Worm (Caenorhabditis elegans): ENCODE results near the gene T22G5.3.
A peak's percentile ranks its signal among the peaks of the same experiment; 100 is the strongest.

Gene T22G5.3

DNA sequence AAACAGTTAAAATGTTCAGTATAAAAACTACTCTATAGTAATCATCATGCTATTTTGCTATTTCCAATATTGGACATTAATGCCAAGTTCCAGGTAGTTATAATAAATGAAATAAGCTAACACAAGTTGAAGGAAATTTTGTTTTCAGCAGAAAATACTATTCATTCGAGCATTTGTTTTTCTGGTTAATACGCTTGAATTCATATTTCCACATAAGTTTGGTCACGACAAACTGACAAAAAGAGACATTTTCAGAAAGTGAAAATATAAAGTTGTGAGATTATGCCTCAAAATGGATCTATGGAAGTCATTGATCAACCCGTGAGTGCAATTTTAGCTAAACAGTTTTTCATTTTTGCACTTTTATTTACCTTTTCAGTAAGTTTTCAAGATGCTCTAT lies 35.6 kb upstream of the T22G5.3 start, which contains the start of gene srx-131:
Gene srx-131, plus strand, starts transcription at position 301 of the 400 bp plus-strand sequence.
- TF ChIP-seq ama-1 (optimal IDR thresholded peaks at IDR 0.05) (no peak), gmeb-1 (tag; optimal IDR thresholded peaks at IDR 0.05) (no peak), F13H6.1 (tag; optimal IDR thresholded peaks at IDR 0.05) (no peak), snpc-4 (tag; optimal IDR thresholded peaks at IDR 0.05) (no peak)

DNA sequence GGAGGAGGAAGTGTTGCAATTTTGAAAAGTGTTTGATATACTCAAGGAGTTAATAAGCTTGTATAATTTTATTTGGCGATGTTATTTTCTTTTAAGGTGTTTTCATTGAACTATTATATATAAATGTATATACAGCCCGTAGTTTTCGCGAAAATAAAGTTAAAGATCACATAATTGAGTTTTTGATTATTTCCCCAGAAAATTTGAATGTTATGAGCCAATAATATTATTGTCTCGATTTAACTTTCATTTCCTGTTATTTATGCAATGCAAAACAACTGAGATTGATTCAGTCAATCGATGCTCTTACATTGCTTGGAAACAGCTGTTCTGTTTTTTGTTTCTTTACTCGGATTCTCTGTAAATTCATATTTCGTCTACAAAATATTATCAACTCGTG lies 32.3 kb upstream of the T22G5.3 start, which contains the start of gene srx-133:
Gene srx-133, plus strand, starts transcription at position 301 of the 400 bp plus-strand sequence.
- TF ChIP-seq lin-11 (tag; optimal IDR thresholded peaks at IDR 0.05): no peak

DNA sequence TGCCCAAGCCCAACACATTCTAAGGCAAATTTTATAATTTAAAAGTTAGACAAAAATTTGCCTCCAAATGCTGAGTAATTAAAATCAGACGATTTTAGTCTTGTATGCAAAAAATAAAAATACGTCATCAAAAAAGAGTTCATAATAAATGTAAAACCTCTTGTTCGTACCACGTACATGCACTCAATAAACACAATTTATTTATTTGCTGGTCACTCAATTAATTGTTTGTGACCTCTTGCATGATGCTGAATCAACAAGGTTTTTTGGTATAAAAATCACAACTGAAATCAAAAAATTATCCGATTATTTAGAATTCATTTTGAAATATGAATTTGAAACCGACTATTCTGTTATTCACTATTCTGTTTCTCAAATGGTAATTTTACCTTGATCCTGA lies 30.5 kb upstream of the T22G5.3 start, which contains the start of gene hpx-2:
Gene hpx-2, plus strand, starts transcription at position 301 of the 400 bp plus-strand sequence.
- TF ChIP-seq nhr-25 (tag; optimal IDR thresholded peaks at IDR 0.05) (no peak), nhr-21 (tag; optimal IDR thresholded peaks at IDR 0.05) (no peak), egl-27 (tag; optimal IDR thresholded peaks at IDR 0.05) (no peak), snpc-4 (tag; optimal IDR thresholded peaks at IDR 0.05) (no peak), elt-3 (tag; optimal IDR thresholded peaks at IDR 0.05) (no peak), ceh-82 (tag; optimal IDR thresholded peaks at IDR 0.05) (no peak), ztf-11 (tag; optimal IDR thresholded peaks at IDR 0.05) (no peak), zag-1 (tag; optimal IDR thresholded peaks at IDR 0.05) (no peak), nhr-129 (tag; optimal IDR thresholded peaks at IDR 0.05) (no peak), aly-2 (tag; optimal IDR thresholded peaks at IDR 0.05) (no peak), mdl-1 (tag; optimal IDR thresholded peaks at IDR 0.05) (no peak), ceh-16 (tag; optimal IDR thresholded peaks at IDR 0.05) (no peak), lsy-2 (tag; optimal IDR thresholded peaks at IDR 0.05) (no peak), dmd-4 (tag; optimal IDR thresholded peaks at IDR 0.05) (no peak), ztf-1 (GFP tag; conservative IDR thresholded peaks at IDR 0.05) (no peak), alr-1 (tag; optimal IDR thresholded peaks at IDR 0.05) (no peak), nhr-12 (tag; optimal IDR thresholded peaks at IDR 0.05) (no peak), nhr-23 (tag; optimal IDR thresholded peaks at IDR 0.05) (no peak), crh-2 (tag; optimal IDR thresholded peaks at IDR 0.05) (no peak)

DNA sequence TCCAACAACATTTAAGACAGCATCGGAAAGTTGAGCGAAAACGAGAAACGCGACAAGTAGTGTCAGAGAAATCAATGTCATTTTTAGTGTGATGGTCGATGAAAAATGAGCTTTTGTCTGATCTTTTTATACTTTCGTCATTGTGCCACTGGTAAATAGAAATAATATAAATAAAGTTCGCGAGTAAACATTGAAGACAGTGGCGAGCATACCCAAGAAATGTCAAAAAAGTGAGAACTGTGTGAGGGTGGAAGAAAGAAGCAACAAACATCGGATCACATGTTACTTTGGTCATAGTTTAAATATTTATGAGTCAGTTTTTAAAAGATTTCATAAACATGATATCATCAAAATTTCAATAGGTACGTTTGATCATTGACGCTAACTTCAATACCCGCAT lies 26.4 kb upstream of the T22G5.3 start, which contains the start of gene ttr-21:
Gene ttr-21, minus strand, starts transcription at position 100 of the 400 bp plus-strand sequence.
- TF ChIP-seq F13H6.1 (tag; optimal IDR thresholded peaks at IDR 0.05): peak; percentile 10
- TF ChIP-seq peb-1 (tag; optimal IDR thresholded peaks at IDR 0.05): no peak
- no peak for TF ChIP-seq ZK546.5 (tag; optimal IDR thresholded peaks at IDR 0.05)

DNA sequence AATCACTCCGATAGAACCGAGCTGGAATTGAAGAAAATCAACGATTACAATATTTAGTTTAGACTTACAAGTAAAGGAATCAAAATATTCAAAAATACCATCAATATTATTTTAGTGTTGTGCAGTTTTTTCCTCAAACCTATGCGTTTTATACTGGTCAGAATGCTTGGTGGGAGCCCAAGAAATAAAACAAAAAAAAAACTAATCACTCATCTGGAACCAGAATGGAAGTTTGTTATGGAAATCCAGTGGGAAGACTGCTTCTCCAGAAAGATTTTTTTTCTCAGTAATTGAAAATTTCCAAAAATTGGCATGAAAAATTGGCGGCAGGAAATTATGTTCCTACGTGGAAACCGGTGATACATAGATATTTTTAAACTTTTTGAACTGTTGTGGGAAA lies 24.3 kb upstream of the T22G5.3 start, which contains the start of gene srx-134:
Gene srx-134, minus strand, starts transcription at position 101 of the 400 bp plus-strand sequence.
- TF ChIP-seq sem-4 (tag; optimal IDR thresholded peaks at IDR 0.05): no peak
- no peak for TF ChIP-seq nhr-77 (tag; optimal IDR thresholded peaks at IDR 0.05)
- TF ChIP-seq ceh-16 (tag; optimal IDR thresholded peaks at IDR 0.05): no peak
- TF ChIP-seq nhr-21 (tag; optimal IDR thresholded peaks at IDR 0.05): no peak
- TF ChIP-seq lsy-2 (tag; optimal IDR thresholded peaks at IDR 0.05): no peak
- TF ChIP-seq aly-2 (tag; optimal IDR thresholded peaks at IDR 0.05): no peak
- no peak for TF ChIP-seq nhr-6 (tag; optimal IDR thresholded peaks at IDR 0.05)
- TF ChIP-seq fos-1 (tag; optimal IDR thresholded peaks at IDR 0.05): no peak
- TF ChIP-seq sma-9 (GFP tag; optimal IDR thresholded peaks at IDR 0.05): no peak
- TF ChIP-seq sma-9 (tag; optimal IDR thresholded peaks at IDR 0.05): no peak

DNA sequence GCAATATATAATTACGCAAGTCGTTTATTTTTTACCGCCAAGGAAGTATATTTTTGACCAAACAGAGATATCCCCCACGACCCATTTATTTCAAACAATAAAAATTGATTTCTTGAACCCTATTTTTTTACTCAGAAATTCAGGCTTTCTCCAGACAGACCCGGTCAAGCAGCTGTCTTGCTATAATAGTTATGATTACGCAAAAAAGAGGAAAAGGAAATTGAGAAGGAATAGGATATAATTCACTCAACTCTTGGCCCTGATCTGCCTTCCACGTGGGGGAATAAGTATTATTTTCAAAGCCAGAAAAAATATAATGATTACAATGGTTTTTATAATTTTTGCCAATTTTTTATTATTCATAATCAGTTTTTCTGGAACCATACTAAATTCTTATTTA lies 23.6 kb upstream of the T22G5.3 start, which contains the start of gene srx-136:
Gene srx-136, plus strand, starts transcription at position 301 of the 400 bp plus-strand sequence.
- TF ChIP-seq ceh-16 (tag; optimal IDR thresholded peaks at IDR 0.05) (no peak), mbf-1 (tag; optimal IDR thresholded peaks at IDR 0.05) (no peak), ama-1 (optimal IDR thresholded peaks at IDR 0.05) (no peak), nhr-11 (tag; optimal IDR thresholded peaks at IDR 0.05) (no peak), peb-1 (tag; optimal IDR thresholded peaks at IDR 0.05) (no peak), blmp-1 (tag; optimal IDR thresholded peaks at IDR 0.05; ENCODE audit: insufficient read depth) (no peak), nhr-6 (tag; optimal IDR thresholded peaks at IDR 0.05) (no peak), nhr-21 (tag; optimal IDR thresholded peaks at IDR 0.05) (no peak), alr-1 (tag; optimal IDR thresholded peaks at IDR 0.05) (no peak), zag-1 (tag; optimal IDR thresholded peaks at IDR 0.05) (no peak), ZK546.5 (tag; optimal IDR thresholded peaks at IDR 0.05) (no peak), lsy-2 (tag; optimal IDR thresholded peaks at IDR 0.05) (no peak), sma-9 (GFP tag; optimal IDR thresholded peaks at IDR 0.05) (no peak), sma-9 (tag; optimal IDR thresholded peaks at IDR 0.05) (no peak), ztf-4 (tag; optimal IDR thresholded peaks at IDR 0.05) (no peak), nhr-237 (tag; optimal IDR thresholded peaks at IDR 0.05) (no peak), nhr-10 (tag; optimal IDR thresholded peaks at IDR 0.05) (no peak), sma-3 (GFP tag; optimal IDR thresholded peaks at IDR 0.05) (no peak), snpc-4 (tag; optimal IDR thresholded peaks at IDR 0.05) (no peak), ztf-11 (tag; optimal IDR thresholded peaks at IDR 0.05) (no peak), nhr-12 (tag; optimal IDR thresholded peaks at IDR 0.05) (no peak)
